Fruit fly (Drosophila melanogaster): Measurements from ENCODE around the gene Pdp1.
A peak's percentile ranks its signal among the peaks of the same experiment; 100 is the strongest.

Gene Pdp1

dm6 chr3L:7874507-7874906, 7.3 kb upstream of the Pdp1 start:
- no peak for TF ChIP-seq CG32264 (GFP tag; optimal IDR thresholded peaks at IDR 0.05)
- no peak for TF ChIP-seq sv (GFP tag; optimal IDR thresholded peaks at IDR 0.05)
- TF ChIP-seq foxo (GFP tag; optimal IDR thresholded peaks at IDR 0.05): no peak
- TF ChIP-seq tai (GFP tag; optimal IDR thresholded peaks at IDR 0.05): no peak
- no peak for TF ChIP-seq fru (GFP tag; optimal IDR thresholded peaks at IDR 0.05)
- no peak for TF ChIP-seq Hnf4 (GFP tag; optimal IDR thresholded peaks at IDR 0.05)
- no peak for TF ChIP-seq Hr83 (GFP tag; optimal IDR thresholded peaks at IDR 0.05; ENCODE audit: poor library complexity, severe bottlenecking)
- TF ChIP-seq CrebA (GFP tag; optimal IDR thresholded peaks at IDR 0.05; ENCODE audit: borderline replicate concordance): no peak
- no peak for TF ChIP-seq psq (GFP tag; optimal IDR thresholded peaks at IDR 0.05)
- TF ChIP-seq jim (GFP tag; optimal IDR thresholded peaks at IDR 0.05): no peak
- no peak for TF ChIP-seq lola (GFP tag; optimal IDR thresholded peaks at IDR 0.05)
- no peak for TF ChIP-seq pan (optimal IDR thresholded peaks at IDR 0.05)
- TF ChIP-seq dmrt93B (GFP tag; optimal IDR thresholded peaks at IDR 0.05): no peak
- no peak for TF ChIP-seq Abd-B (GFP tag; optimal IDR thresholded peaks at IDR 0.05)
- no peak for TF ChIP-seq ey (GFP tag; optimal IDR thresholded peaks at IDR 0.05)
- TF ChIP-seq dsf (GFP tag; optimal IDR thresholded peaks at IDR 0.05; ENCODE audit: borderline replicate concordance): no peak
- no peak for TF ChIP-seq brk (GFP tag; optimal IDR thresholded peaks at IDR 0.05)
- no peak for TF ChIP-seq Myc (optimal IDR thresholded peaks at IDR 0.05)

- no peak for TF ChIP-seq Mio (GFP tag; optimal IDR thresholded peaks at IDR 0.05)
- TF ChIP-seq Hr83 (GFP tag; optimal IDR thresholded peaks at IDR 0.05; ENCODE audit: poor library complexity, severe bottlenecking): no peak
- no peak for TF ChIP-seq Hr78 (GFP tag; optimal IDR thresholded peaks at IDR 0.05)
- TF ChIP-seq CrebA (GFP tag; optimal IDR thresholded peaks at IDR 0.05; ENCODE audit: borderline replicate concordance): no peak
- no peak for TF ChIP-seq sage (GFP tag; optimal IDR thresholded peaks at IDR 0.05)
- no peak for TF ChIP-seq dmrt93B (GFP tag; optimal IDR thresholded peaks at IDR 0.05)
- no peak for TF ChIP-seq Sp1 (GFP tag; optimal IDR thresholded peaks at IDR 0.05)
Observed at dm6 chr3L:7870388-7870740, 3.2 kb upstream of the Pdp1 start.

dm6 chr3L:7869715-7870387, 2.7 kb upstream of the Pdp1 start:
- TF ChIP-seq Vsx2 (GFP tag; optimal IDR thresholded peaks at IDR 0.05; ENCODE audit: partially characterized antibody) (no peak), CrebA (GFP tag; optimal IDR thresholded peaks at IDR 0.05; ENCODE audit: borderline replicate concordance) (no peak), Dif (GFP tag; optimal IDR thresholded peaks at IDR 0.05; ENCODE audit: partially characterized antibody) (no peak), foxo (GFP tag; optimal IDR thresholded peaks at IDR 0.05) (peak in 1 of 2 experiments; percentile 77), Hr83 (GFP tag; optimal IDR thresholded peaks at IDR 0.05; ENCODE audit: poor library complexity, severe bottlenecking) (no peak), dmrt93B (GFP tag; optimal IDR thresholded peaks at IDR 0.05) (peak; percentile 54), N (GFP tag; optimal IDR thresholded peaks at IDR 0.05) (no peak), dsf (GFP tag; optimal IDR thresholded peaks at IDR 0.05; ENCODE audit: borderline replicate concordance) (no peak), tai (GFP tag; optimal IDR thresholded peaks at IDR 0.05) (peak; percentile 44), usp (GFP tag; optimal IDR thresholded peaks at IDR 0.05) (no peak), Rel (GFP tag; optimal IDR thresholded peaks at IDR 0.05) (peak; percentile 21), Rel (tag; optimal IDR thresholded peaks at IDR 0.05) (no peak), ey (GFP tag; optimal IDR thresholded peaks at IDR 0.05) (peak; percentile 55), dl (GFP tag; optimal IDR thresholded peaks at IDR 0.05; ENCODE audit: insufficient read depth in 1 of 2, partially characterized antibody in 2 of 2) (no peak), CG32264 (GFP tag; optimal IDR thresholded peaks at IDR 0.05) (no peak), Dfd (GFP tag; optimal IDR thresholded peaks at IDR 0.05) (no peak), h (GFP tag; optimal IDR thresholded peaks at IDR 0.05) (peak; percentile 73), OdsH (GFP tag; optimal IDR thresholded peaks at IDR 0.05) (peak; percentile 71), GATAd (GFP tag; optimal IDR thresholded peaks at IDR 0.05) (no peak), Myc (optimal IDR thresholded peaks at IDR 0.05) (no peak), jim (GFP tag; optimal IDR thresholded peaks at IDR 0.05) (no peak), Hnf4 (GFP tag; optimal IDR thresholded peaks at IDR 0.05) (peak; percentile 23), Abd-B (GFP tag; optimal IDR thresholded peaks at IDR 0.05) (no peak), Hr78 (GFP tag; optimal IDR thresholded peaks at IDR 0.05) (no peak), Mio (GFP tag; optimal IDR thresholded peaks at IDR 0.05) (no peak), lola (GFP tag; optimal IDR thresholded peaks at IDR 0.05) (no peak), rgr (GFP tag; optimal IDR thresholded peaks at IDR 0.05) (peak; percentile 71), psq (GFP tag; optimal IDR thresholded peaks at IDR 0.05) (peak; percentile 69), fru (GFP tag; optimal IDR thresholded peaks at IDR 0.05) (peak; percentile 80), CG9705 (GFP tag; optimal IDR thresholded peaks at IDR 0.05) (peak; percentile 14), Jra (GFP tag; optimal IDR thresholded peaks at IDR 0.05) (peak; percentile 19), br (GFP tag; optimal IDR thresholded peaks at IDR 0.05) (peak; percentile 32), Sp1 (GFP tag; optimal IDR thresholded peaks at IDR 0.05) (peak; percentile 78), woc (GFP tag; optimal IDR thresholded peaks at IDR 0.05) (peak; percentile 31), sage (GFP tag; optimal IDR thresholded peaks at IDR 0.05) (no peak), brk (GFP tag; optimal IDR thresholded peaks at IDR 0.05) (peak; percentile 31), sv (GFP tag; optimal IDR thresholded peaks at IDR 0.05) (no peak), HLH106 (tag; optimal IDR thresholded peaks at IDR 0.05) (peak; percentile 75), pan (optimal IDR thresholded peaks at IDR 0.05) (no peak)

All from whole organism, wandering third instar larva.